Fruit fly (Drosophila melanogaster): Measurements from ENCODE around the gene CG10098.

The CG10098 gene

dm6 chr3R:7124109-7124639 is at the start of gene CG10098, which contains the start of gene Alh:
Gene CG10098, plus strand, starts transcription at chr3R:7124548.
Gene Alh, minus strand, starts transcription at chr3R:7124185.
- peak; percentile 51 for TF ChIP-seq HmgZ (tag; optimal IDR thresholded peaks at IDR 0.05)
- TF ChIP-seq Chrac-16 (GFP tag; optimal IDR thresholded peaks at IDR 0.05) = peak; percentile 92
- TF ChIP-seq CG8478 (optimal IDR thresholded peaks at IDR 0.05) = peak; percentile 80
- TF ChIP-seq D19B (GFP tag; optimal IDR thresholded peaks at IDR 0.05) = peak; percentile 72
- peak; percentile 36 for TF ChIP-seq CG9797 (GFP tag; optimal IDR thresholded peaks at IDR 0.05)
- no peak for TF ChIP-seq fd64A (GFP tag; optimal IDR thresholded peaks at IDR 0.05)
- peak; percentile 89 for TF ChIP-seq fu2 (GFP tag; optimal IDR thresholded peaks at IDR 0.05)
- peak; percentile 87 for TF ChIP-seq Ptx1 (GFP tag; IDR thresholded peaks at IDR 0.05)
- TF ChIP-seq disco-r (GFP tag; optimal IDR thresholded peaks at IDR 0.05) = peak; percentile 58
- TF ChIP-seq scrt (GFP tag; optimal IDR thresholded peaks at IDR 0.05) = no peak
- TF ChIP-seq nerfin-1 (tag; optimal IDR thresholded peaks at IDR 0.05) = no peak
- TF ChIP-seq ERR (GFP tag; optimal IDR thresholded peaks at IDR 0.05) = peak; percentile 69
- no peak for TF ChIP-seq CG11695 (GFP tag; IDR thresholded peaks at IDR 0.05)
- TF ChIP-seq CG34376 (GFP tag; optimal IDR thresholded peaks at IDR 0.05) = peak; percentile 48
- TF ChIP-seq Oli (tag; optimal IDR thresholded peaks at IDR 0.05) = peak; percentile 68
- TF ChIP-seq ab (GFP tag; optimal IDR thresholded peaks at IDR 0.05) = peak; percentile 83
- peak; percentile 94 for TF ChIP-seq CG2120 (GFP tag; optimal IDR thresholded peaks at IDR 0.05)
- peak; percentile 78 for TF ChIP-seq CG17829 (tag; optimal IDR thresholded peaks at IDR 0.05)
- no peak for TF ChIP-seq CG6765 (GFP tag; optimal IDR thresholded peaks at IDR 0.05)
- TF ChIP-seq CG13123 (GFP tag; optimal IDR thresholded peaks at IDR 0.05) = peak; percentile 80
- no peak for TF ChIP-seq Jarid2 (GFP tag; optimal IDR thresholded peaks at IDR 0.05)
- TF ChIP-seq CG10209 (GFP tag; optimal IDR thresholded peaks at IDR 0.05) = peak; percentile 74
- peak; percentile 91 for TF ChIP-seq Dip3 (GFP tag; optimal IDR thresholded peaks at IDR 0.05)
- TF ChIP-seq Dek (tag; optimal IDR thresholded peaks at IDR 0.05) = peak; percentile 80
- no peak; the same call in 1 of the 2 replicates for TF ChIP-seq Drgx (GFP tag; IDR thresholded peaks at IDR 0.05)
- peak; percentile 67 for TF ChIP-seq gro (GFP tag; optimal IDR thresholded peaks at IDR 0.05)
- no peak; the same call in 2 of the 3 replicates for TF ChIP-seq mld (GFP tag; IDR thresholded peaks at IDR 0.05; ENCODE audit: partially characterized antibody)
- TF ChIP-seq CG10267 (tag; optimal IDR thresholded peaks at IDR 0.05) = peak; percentile 96
- peak; percentile 87 for TF ChIP-seq CG9876 (GFP tag; optimal IDR thresholded peaks at IDR 0.05)
- TF ChIP-seq CG4820 (GFP tag; optimal IDR thresholded peaks at IDR 0.05) = peak; percentile 73
- peak; percentile 59 for TF ChIP-seq CG3407 (GFP tag; optimal IDR thresholded peaks at IDR 0.05)
- peak; percentile 87 for TF ChIP-seq CG12155 (GFP tag; optimal IDR thresholded peaks at IDR 0.05)
- TF ChIP-seq CG17328 (GFP tag; IDR thresholded peaks at IDR 0.05) = peak; percentile 73
- TF ChIP-seq vfl (GFP tag; optimal IDR thresholded peaks at IDR 0.05) = peak; percentile 87
- TF ChIP-seq kni (GFP tag; optimal IDR thresholded peaks at IDR 0.05) = peak; percentile 52
- TF ChIP-seq Pdp1 (GFP tag; optimal IDR thresholded peaks at IDR 0.05) = peak; percentile 83 to 91
- TF ChIP-seq Camta (GFP tag; optimal IDR thresholded peaks at IDR 0.05) = peak; percentile 86
- peak; percentile 34 for TF ChIP-seq CG12219 (GFP tag; optimal IDR thresholded peaks at IDR 0.05)
- peak; percentile 68 for TF ChIP-seq repo (GFP tag; optimal IDR thresholded peaks at IDR 0.05)
- peak; percentile 52 for TF ChIP-seq Ravus (GFP tag; IDR thresholded peaks at IDR 0.05)
- peak; percentile 80 for TF ChIP-seq al (GFP tag; IDR thresholded peaks at IDR 0.05)
- peak; percentile 5 for TF ChIP-seq TFAM (GFP tag; optimal IDR thresholded peaks at IDR 0.05)
- TF ChIP-seq bab2 (GFP tag; optimal IDR thresholded peaks at IDR 0.05) = peak; percentile 92
- peak; percentile 44 for TF ChIP-seq CG10274 (GFP tag; optimal IDR thresholded peaks at IDR 0.05)
- TF ChIP-seq Neu2 (GFP tag; optimal IDR thresholded peaks at IDR 0.05; ENCODE audit: borderline replicate concordance) = no peak
- no peak for TF ChIP-seq odd (GFP tag; optimal IDR thresholded peaks at IDR 0.05)
- peak; percentile 73 for TF ChIP-seq CG30020 (tag; optimal IDR thresholded peaks at IDR 0.05)
- TF ChIP-seq CG10543 (GFP tag; optimal IDR thresholded peaks at IDR 0.05) = peak; percentile 81
- peak; percentile 99 for TF ChIP-seq Sry-δ (GFP tag; optimal IDR thresholded peaks at IDR 0.05)
- TF ChIP-seq E2f2 (GFP tag; IDR thresholded peaks at IDR 0.05) = peak; percentile 39; the same call in 1 of the 2 replicates
- peak; percentile 85 for TF ChIP-seq sisA (GFP tag; IDR thresholded peaks at IDR 0.05)
